Worm (Caenorhabditis elegans) whole organism, L1 larva: Measurements from ENCODE around the gene trmt-10A.

Source experiments
- aha-1 ChIP-seq: fragments of 150-350 bp; optimal IDR thresholded peaks from 2 replicates; lab custom pipeline; 2014; ENCODE audit warnings: missing biosample characterization, missing genetic modification characterization
- alr-1 ChIP-seq: fragments of 200-800 bp; sonication (Bioruptor generic); optimal IDR thresholded peaks from 2 replicates; lab custom pipeline; 2018; ENCODE audit warnings: borderline replicate concordance, mild to moderate bottlenecking, missing genetic modification characterization, missing compliant biosample characterization
- ama-1 ChIP-seq: fragments of 150-350 bp; optimal IDR thresholded peaks from 2 replicates; lab custom pipeline; 2014
- ceh-82 ChIP-seq, 3 experiments: fragments of 150-350 bp in 1 of 3; sonication (generic microtip) in 2 of 3; optimal IDR thresholded peaks; 2 replicates each; lab custom pipeline; 2014 to 2017; ENCODE audit warnings: missing biosample characterization in 3 of 3, missing genetic modification characterization in 3 of 3
- ceh-90 ChIP-seq: sonication (generic microtip); optimal IDR thresholded peaks from 2 replicates; lab custom pipeline; 2016; ENCODE audit warnings: missing genetic modification characterization, missing compliant biosample characterization
- ces-1 ChIP-seq: fragments of 150-350 bp; optimal IDR thresholded peaks from 2 replicates; lab custom pipeline; 2014; ENCODE audit warnings: missing biosample characterization, missing genetic modification reagents, missing genetic modification characterization
- dpl-1 ChIP-seq, 3 experiments: fragments of 150-350 bp in 2 of 3; sonication (generic microtip) in 1 of 3; optimal IDR thresholded peaks; 2 replicates each; lab custom pipeline; 2014 to 2017; ENCODE audit warnings: missing biosample characterization in 3 of 3, missing genetic modification characterization in 3 of 3, missing genetic modification reagents in 3 of 3
- efl-3 ChIP-seq: fragments of 200-800 bp; sonication (Bioruptor generic); optimal IDR thresholded peaks from 2 replicates; lab custom pipeline; 2018; ENCODE audit warnings: mild to moderate bottlenecking, missing genetic modification characterization, missing compliant biosample characterization
- fos-1 ChIP-seq: fragments of 150-350 bp; optimal IDR thresholded peaks from 2 replicates; lab custom pipeline; 2014; ENCODE audit warnings: missing biosample characterization, missing genetic modification characterization
- lin-13 ChIP-seq: fragments of 150-350 bp; optimal IDR thresholded peaks from 2 replicates; lab custom pipeline; 2014; ENCODE audit warnings: missing biosample characterization, missing genetic modification reagents, missing genetic modification characterization
- mdl-1 ChIP-seq, 2 experiments: fragments of 150-350 bp; optimal IDR thresholded peaks; 2 replicates each; lab custom pipeline; 2014 to 2017; ENCODE audit warnings: missing biosample characterization in 2 of 2, missing genetic modification characterization in 2 of 2, inconsistent platforms in 1 of 2
- nhr-12 ChIP-seq: sonication (generic microtip); optimal IDR thresholded peaks from 2 replicates; lab custom pipeline; 2017; ENCODE audit warnings: missing biosample characterization, missing genetic modification characterization
- unc-62 ChIP-seq: fragments of 150-350 bp; optimal IDR thresholded peaks from 2 replicates; lab custom pipeline; 2014; ENCODE audit warnings: missing biosample characterization, missing genetic modification reagents, missing genetic modification characterization
- zag-1 ChIP-seq: fragments of 150-350 bp; optimal IDR thresholded peaks from 2 replicates; lab custom pipeline; 2014; ENCODE audit warnings: missing biosample characterization, missing genetic modification characterization

ce11 chrIV:9974392-9974791 lies 42.4 kb upstream of the trmt-10A start, which contains the start of gene C47E12.9:
- TF ChIP-seq unc-62 (GFP tag; lab: Kevin White, UChicago) (no peak), nhr-12 (tag; lab: Kevin White, UChicago) (no peak), lin-13 (GFP tag; lab: Kevin White, UChicago) (no peak), ama-1 (lab: Kevin White, UChicago) (no peak), mdl-1 (tag; optimal IDR thresholded peaks at IDR 0.05; lab: Kevin White, UChicago) (no peak), alr-1 (tag; lab: Kevin White, UChicago) (no peak), ces-1 (no peak), aha-1 (tag; lab: Kevin White, UChicago) (no peak), ceh-82 (tag; optimal IDR thresholded peaks at IDR 0.05; lab: Kevin White, UChicago) (no peak), fos-1 (tag; lab: Kevin White, UChicago) (no peak), dpl-1 (GFP tag; optimal IDR thresholded peaks at IDR 0.05; lab: Kevin White, UChicago) (no peak), efl-3 (GFP tag; lab: Kevin White, UChicago) (no peak), ceh-90 (tag; lab: Kevin White, UChicago) (no peak), zag-1 (tag; lab: Kevin White, UChicago) (no peak)
